Fruit fly (Drosophila melanogaster): ENCODE results near the gene CG3223.
A peak's percentile ranks its signal among the peaks of the same experiment; 100 is the strongest.

CG3223 gene

dm6 chr3R:7977011-7977925 is 31.9 kb upstream of the CG3223 start (continued):
- peak; percentile 3 for TF ChIP-seq CG9437 (GFP tag; optimal IDR thresholded peaks at IDR 0.05)
- TF ChIP-seq gcm2 (GFP tag; optimal IDR thresholded peaks at IDR 0.05): peak; percentile 1
- 0 out of 2 replicates have a peak, but pooled peaks have one; percentile 47 for TF ChIP-seq vvl (GFP tag; IDR thresholded peaks at IDR 0.05)
- TF ChIP-seq CoRest (tag; optimal IDR thresholded peaks at IDR 0.05): peak; percentile 39
- peak; percentile 15 for TF ChIP-seq CG7271 (tag; optimal IDR thresholded peaks at IDR 0.05)
- TF ChIP-seq pnt (GFP tag; optimal IDR thresholded peaks at IDR 0.05): peak; percentile 16
- TF ChIP-seq CG17186 (GFP tag; optimal IDR thresholded peaks at IDR 0.05): peak; percentile 39
- no peak for TF ChIP-seq br (optimal IDR thresholded peaks at IDR 0.05)
- TF ChIP-seq Abd-B (GFP tag; optimal IDR thresholded peaks at IDR 0.05): peak; percentile 29
- peak; percentile 10 for TF ChIP-seq CG4820 (GFP tag; optimal IDR thresholded peaks at IDR 0.05)
- TF ChIP-seq amos (GFP tag; IDR thresholded peaks at IDR 0.05; ENCODE audit: partially characterized antibody): peak; percentile 42; the same call in 1 of the 2 replicates
- TF ChIP-seq sr (GFP tag; IDR thresholded peaks at IDR 0.05): peak; percentile 59; the same call in 1 of the 3 replicates
- TF ChIP-seq CG12659 (GFP tag; optimal IDR thresholded peaks at IDR 0.05): peak; percentile 84
- TF ChIP-seq CG11398 (GFP tag; optimal IDR thresholded peaks at IDR 0.05): peak; percentile 9
- TF ChIP-seq CG12769 (tag; optimal IDR thresholded peaks at IDR 0.05): peak; percentile 63
- 0 out of 2 replicates have a peak, but pooled peaks have one; percentile 22 for TF ChIP-seq Ptx1 (GFP tag; IDR thresholded peaks at IDR 0.05)
- TF ChIP-seq CG8290 (GFP tag; optimal IDR thresholded peaks at IDR 0.05): no peak
- peak in 1 of 2 experiments; percentile 61 for TF ChIP-seq CG8290 (tag; optimal IDR thresholded peaks at IDR 0.05)
- no peak for TF ChIP-seq Gsc (GFP tag; IDR thresholded peaks at IDR 0.05)
- peak; percentile 56 for TF ChIP-seq CG10267 (tag; optimal IDR thresholded peaks at IDR 0.05)
- TF ChIP-seq CG17385 (GFP tag; optimal IDR thresholded peaks at IDR 0.05): peak; percentile 33
- no peak for TF ChIP-seq MTF-1 (GFP tag; optimal IDR thresholded peaks at IDR 0.05; ENCODE audit: borderline replicate concordance)
- peak; percentile 100 for TF ChIP-seq Dp (GFP tag; optimal IDR thresholded peaks at IDR 0.05)
- no peak for TF ChIP-seq unc-4 (GFP tag; IDR thresholded peaks at IDR 0.05; ENCODE audit: partially characterized antibody)
- peak; percentile 20 for TF ChIP-seq crc (GFP tag; optimal IDR thresholded peaks at IDR 0.05)
- no peak for TF ChIP-seq CG10654 (GFP tag; optimal IDR thresholded peaks at IDR 0.05)
- no peak for TF ChIP-seq ham (GFP tag; IDR thresholded peaks at IDR 0.05)
- peak; percentile 62 for TF ChIP-seq zen (tag; optimal IDR thresholded peaks at IDR 0.05)
- TF ChIP-seq NfI (GFP tag; optimal IDR thresholded peaks at IDR 0.05): peak; percentile 27
- peak; percentile 43 for TF ChIP-seq Ets97D (GFP tag; optimal IDR thresholded peaks at IDR 0.05)
- no peak for TF ChIP-seq Max (GFP tag; optimal IDR thresholded peaks at IDR 0.05)
- TF ChIP-seq CG11093 (GFP tag; IDR thresholded peaks at IDR 0.05): no peak
- TF ChIP-seq gfzf (GFP tag; optimal IDR thresholded peaks at IDR 0.05): peak; percentile 98
- TF ChIP-seq Sry-δ (GFP tag; optimal IDR thresholded peaks at IDR 0.05): peak; percentile 50
- TF ChIP-seq CG11085 (GFP tag; IDR thresholded peaks at IDR 0.05): no peak
- peak; percentile 68 for TF ChIP-seq Jarid2 (GFP tag; optimal IDR thresholded peaks at IDR 0.05)
- peak; percentile 21; the same call in 1 of the 3 replicates for TF ChIP-seq row (GFP tag; IDR thresholded peaks at IDR 0.05)
- TF ChIP-seq CG34422 (GFP tag; IDR thresholded peaks at IDR 0.05): peak; percentile 59; the same call in 1 of the 3 replicates
- TF ChIP-seq CG8359 (GFP tag; optimal IDR thresholded peaks at IDR 0.05; ENCODE audit: borderline replicate concordance): no peak
- peak; percentile 5 for TF ChIP-seq HHEX (GFP tag; optimal IDR thresholded peaks at IDR 0.05)
- TF ChIP-seq CG32772 (GFP tag; IDR thresholded peaks at IDR 0.05): no peak
- TF ChIP-seq CG32532 (GFP tag; IDR thresholded peaks at IDR 0.05): 0 out of 2 replicates have a peak, but pooled peaks have one; percentile 26
- peak; percentile 56 for TF ChIP-seq CG30020 (tag; optimal IDR thresholded peaks at IDR 0.05)
- peak; percentile 49 for TF ChIP-seq CG10147 (GFP tag; optimal IDR thresholded peaks at IDR 0.05)
- TF ChIP-seq CG18011 (GFP tag; optimal IDR thresholded peaks at IDR 0.05): peak; percentile 99
- peak; percentile 42 for TF ChIP-seq gcm (GFP tag; optimal IDR thresholded peaks at IDR 0.05)
- TF ChIP-seq CG4424 (GFP tag; optimal IDR thresholded peaks at IDR 0.05): peak; percentile 3
- TF ChIP-seq CG17568 (GFP tag; optimal IDR thresholded peaks at IDR 0.05): peak; percentile 37
